Fruit fly (Drosophila melanogaster) whole organism, embryonic: ENCODE results near the gene Mettl4.

ENCODE experiments used
- ATbp ChIP-seq: fragments of 200-800 bp; sonication (Bioruptor generic); optimal IDR thresholded peaks from 2 replicates; lab custom pipeline; 2017; ENCODE audit warnings: missing biosample characterization, mild to moderate bottlenecking, missing genetic modification characterization, missing genetic modification reagents
- Bgb ChIP-seq: fragments of 200-800 bp; sonication (Bioruptor generic); IDR thresholded peaks from 2 replicates; pipeline ENCODE4 v1.3.6; 2022; ENCODE audit warnings: missing biosample characterization, missing genetic modification characterization; ENCODE audit not compliant: partially characterized antibody
- CG10147 ChIP-seq: fragments of 200-800 bp; sonication (Bioruptor generic); optimal IDR thresholded peaks from 2 replicates; lab custom pipeline; 2019; ENCODE audit warnings: missing biosample characterization, mild to moderate bottlenecking, missing genetic modification characterization, moderate library complexity
- CG10366 ChIP-seq: fragments of 200-800 bp; sonication (Bioruptor generic); IDR thresholded peaks from 2 replicates; pipeline ENCODE4 v1.3.6; 2022; ENCODE audit warnings: missing biosample characterization, missing genetic modification characterization
- CG12071 ChIP-seq: fragments of 200-800 bp; sonication (Bioruptor generic); optimal IDR thresholded peaks from 3 replicates; lab custom pipeline; 2018; ENCODE audit warnings: missing biosample characterization, mild to moderate bottlenecking, missing genetic modification characterization
- CG14860 ChIP-seq: fragments of 200-800 bp; sonication (Bioruptor generic); IDR thresholded peaks from 3 replicates; pipeline ENCODE4 v1.3.6; 2022; ENCODE audit warnings: missing biosample characterization, missing genetic modification characterization; ENCODE audit not compliant: partially characterized antibody
- CG15514 ChIP-seq: fragments of 200-800 bp; sonication (Bioruptor generic); optimal IDR thresholded peaks from 3 replicates; lab custom pipeline; 2017; ENCODE audit warnings: missing biosample characterization, missing genetic modification characterization, mild to moderate bottlenecking, moderate library complexity, missing genetic modification reagents
- CG17186 ChIP-seq: fragments of 200-800 bp; sonication (Bioruptor generic); optimal IDR thresholded peaks from 3 replicates; lab custom pipeline; 2017; ENCODE audit warnings: missing biosample characterization, missing genetic modification reagents, missing genetic modification characterization
- CG17829 ChIP-seq: fragments of 200-800 bp; optimal IDR thresholded peaks from 2 replicates; lab custom pipeline; 2019; ENCODE audit warnings: missing biosample characterization, mild to moderate bottlenecking, missing genetic modification characterization, moderate library complexity
- CG2116 ChIP-seq: fragments of 200-800 bp; sonication (Bioruptor generic); optimal IDR thresholded peaks from 3 replicates; lab custom pipeline; 2018; ENCODE audit warnings: missing biosample characterization, mild to moderate bottlenecking, missing genetic modification characterization
- CG2129 ChIP-seq: fragments of 200-800 bp; sonication (Bioruptor generic); IDR thresholded peaks from 2 replicates; pipeline ENCODE4 v1.3.6; 2022; ENCODE audit warnings: missing biosample characterization, missing genetic modification characterization; ENCODE audit not compliant: partially characterized antibody
- CG2712 ChIP-seq: fragments of 200-800 bp; optimal IDR thresholded peaks from 3 replicates; lab custom pipeline; 2019; ENCODE audit warnings: missing biosample characterization, mild to moderate bottlenecking, missing genetic modification characterization, moderate library complexity
- CG30403 ChIP-seq: fragments of 200-800 bp; sonication (Bioruptor generic); optimal IDR thresholded peaks from 3 replicates; lab custom pipeline; 2016; ENCODE audit warnings: missing biosample characterization, missing genetic modification characterization
- CG3281 ChIP-seq: fragments of 200-800 bp; sonication (Bioruptor generic); optimal IDR thresholded peaks from 3 replicates; lab custom pipeline; 2017; ENCODE audit warnings: missing biosample characterization, mild to moderate bottlenecking, missing genetic modification characterization
- CG6791 ChIP-seq: fragments of 200-800 bp; sonication (Bioruptor generic); IDR thresholded peaks from 3 replicates; pipeline ENCODE4 v1.3.6; 2022; ENCODE audit warnings: missing biosample characterization, missing genetic modification characterization; ENCODE audit not compliant: partially characterized antibody
- CG7963 ChIP-seq: fragments of 200-800 bp; sonication (Bioruptor generic); IDR thresholded peaks from 3 replicates; pipeline ENCODE4 v1.3.6; 2022; ENCODE audit warnings: missing biosample characterization, missing genetic modification characterization; ENCODE audit not compliant: partially characterized antibody
- ERR ChIP-seq: fragments of 200-800 bp; sonication (Bioruptor generic); optimal IDR thresholded peaks from 2 replicates; lab custom pipeline; 2016; ENCODE audit warnings: missing biosample characterization, missing genetic modification characterization
- Ets65A ChIP-seq: fragments of 200-800 bp; sonication (Bioruptor generic); peaks from one replicate; lab custom pipeline; 2016; ENCODE audit warnings: missing biosample characterization, missing genetic modification characterization
- HLH4C ChIP-seq: fragments of 200-800 bp; sonication (Bioruptor generic); IDR thresholded peaks from 3 replicates; pipeline ENCODE4 v1.3.6; 2022; ENCODE audit warnings: missing biosample characterization, missing genetic modification characterization; ENCODE audit not compliant: partially characterized antibody
- MBD-R2 ChIP-seq: fragments of 200-800 bp; sonication (Bioruptor generic); IDR thresholded peaks from 2 replicates; pipeline ENCODE4 v1.3.6; 2022; ENCODE audit warnings: missing biosample characterization, missing genetic modification characterization
- MESR4 ChIP-seq: fragments of 200-800 bp; sonication (Bioruptor generic); optimal IDR thresholded peaks from 2 replicates; lab custom pipeline; 2018; ENCODE audit warnings: missing biosample characterization, mild to moderate bottlenecking, missing genetic modification characterization, moderate library complexity
- Opbp ChIP-seq: fragments of 200-800 bp; sonication (Bioruptor generic); IDR thresholded peaks from 3 replicates; pipeline ENCODE4 v1.3.6; 2022; ENCODE audit warnings: missing biosample characterization, missing genetic modification characterization; ENCODE audit not compliant: partially characterized antibody
- Rfx ChIP-seq: fragments of 200-800 bp; sonication (Bioruptor generic); IDR thresholded peaks from 2 replicates; pipeline ENCODE4 v1.3.6; 2022; ENCODE audit warnings: missing biosample characterization, missing genetic modification characterization
- YL-1 ChIP-seq: fragments of 200-800 bp; sonication (Bioruptor generic); optimal IDR thresholded peaks from 3 replicates; lab custom pipeline; 2017; ENCODE audit warnings: missing biosample characterization, mild to moderate bottlenecking, missing genetic modification characterization
- amos ChIP-seq: fragments of 200-800 bp; sonication (Bioruptor generic); IDR thresholded peaks from 2 replicates; pipeline ENCODE4 v1.3.6; 2022; ENCODE audit warnings: missing biosample characterization, missing genetic modification characterization; ENCODE audit not compliant: partially characterized antibody
- chinmo ChIP-seq: fragments of 200-800 bp; sonication (Bioruptor generic); IDR thresholded peaks from 4 replicates; pipeline ENCODE4 v1.3.6; 2022; ENCODE audit warnings: missing biosample characterization, missing genetic modification characterization; ENCODE audit not compliant: partially characterized antibody
- dpn ChIP-seq, 2 experiments: fragments of 200-800 bp; sonication (Bioruptor generic); optimal IDR thresholded peaks; 3 replicates each; lab custom pipeline; 2016; ENCODE audit warnings: missing biosample characterization in 2 of 2, missing genetic modification characterization in 2 of 2
- fd96Cb ChIP-seq: fragments of 200-800 bp; sonication (Bioruptor generic); optimal IDR thresholded peaks from 2 replicates; lab custom pipeline; 2018; ENCODE audit warnings: missing biosample characterization, mild to moderate bottlenecking, missing genetic modification characterization, moderate library complexity
- gcm ChIP-seq: fragments of 200-800 bp; sonication (Bioruptor generic); optimal IDR thresholded peaks from 2 replicates; lab custom pipeline; 2019; ENCODE audit warnings: missing biosample characterization, mild to moderate bottlenecking, missing genetic modification characterization, moderate library complexity
- knrl ChIP-seq: fragments of 200-800 bp; sonication (Bioruptor generic); IDR thresholded peaks from 3 replicates; pipeline ENCODE4 v1.3.6; 2022; ENCODE audit warnings: missing biosample characterization, missing genetic modification characterization; ENCODE audit not compliant: partially characterized antibody
- mam ChIP-seq: fragments of 200-800 bp; sonication (Bioruptor generic); optimal IDR thresholded peaks from 3 replicates; lab custom pipeline; 2016; ENCODE audit warnings: missing biosample characterization, missing genetic modification characterization
- org-1 ChIP-seq: fragments of 200-800 bp; sonication (Bioruptor generic); optimal IDR thresholded peaks from 2 replicates; lab custom pipeline; 2017; ENCODE audit warnings: missing biosample characterization, missing genetic modification characterization
- sna ChIP-seq: fragments of 200-800 bp; sonication (Bioruptor generic); IDR thresholded peaks from 2 replicates; pipeline ENCODE4 v1.3.6; 2022; ENCODE audit warnings: missing biosample characterization, missing genetic modification characterization; ENCODE audit not compliant: partially characterized antibody
- tin ChIP-seq: fragments of 200-800 bp; sonication (Bioruptor generic); optimal IDR thresholded peaks from 3 replicates; lab custom pipeline; 2016; ENCODE audit warnings: missing biosample characterization, missing genetic modification characterization
- unpg ChIP-seq: fragments of 200-800 bp; sonication (Bioruptor generic); optimal IDR thresholded peaks from 3 replicates; lab custom pipeline; 2018; ENCODE audit warnings: missing biosample characterization, mild to moderate bottlenecking, missing genetic modification characterization, moderate library complexity
- vvl ChIP-seq: fragments of 200-800 bp; sonication (Bioruptor generic); IDR thresholded peaks from 2 replicates; pipeline ENCODE4 v1.3.6; 2022; ENCODE audit warnings: missing biosample characterization, missing genetic modification characterization
- zf30C ChIP-seq: fragments of 200-800 bp; sonication (Bioruptor generic); optimal IDR thresholded peaks from 3 replicates; lab custom pipeline; 2018; ENCODE audit warnings: missing biosample characterization, mild to moderate bottlenecking, missing genetic modification characterization

Mettl4 gene

DNA sequence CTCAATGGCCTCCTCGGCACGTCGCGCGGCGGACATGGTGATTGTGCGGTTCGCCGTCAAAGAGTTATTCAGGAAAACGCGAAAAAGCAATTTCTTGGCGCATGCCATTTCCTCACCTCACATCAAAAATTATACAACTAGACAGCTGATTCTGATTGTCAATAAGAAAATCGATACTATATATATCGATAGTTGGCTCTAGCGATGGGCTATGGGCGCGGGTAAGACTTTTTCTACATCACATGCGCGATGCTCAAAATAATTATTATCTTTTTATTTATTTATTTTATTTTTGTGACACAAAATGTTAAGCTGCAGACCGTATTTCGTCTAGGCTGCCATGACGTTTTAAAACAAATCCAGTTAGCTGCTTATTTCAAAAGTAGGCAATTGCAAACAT, 36.7 kb downstream of the Mettl4 start, which contains the start of gene CG10340 (continued):
- TF ChIP-seq CG10366 (peak; percentile 12; the same call in 1 of the 2 replicates), CG15514 (GFP tag; lab: Kevin White, UChicago) (peak; percentile 38), YL-1 (GFP tag; lab: Kevin White, UChicago) (peak; percentile 63), CG14860 (peak; percentile 72), CG3281 (GFP tag; lab: Kevin White, UChicago) (no peak), HLH4C (peak; percentile 79), CG7963 (GFP tag; lab: Robert Waterston, UW) (peak; percentile 53; the same call in 1 of the 3 replicates), tin (GFP tag; lab: Kevin White, UChicago) (peak; percentile 33), CG2129 (peak; percentile 75), CG30403 (GFP tag; lab: Kevin White, UChicago) (peak; percentile 9), MBD-R2 (GFP tag; lab: Robert Waterston, UW) (peak; percentile 92), gcm (GFP tag; lab: Kevin White, UChicago) (no peak), CG6791 (GFP tag; lab: Robert Waterston, UW) (peak; percentile 83), CG17186 (GFP tag; lab: Kevin White, UChicago) (peak; percentile 69), CG2116 (GFP tag; lab: Kevin White, UChicago) (peak; percentile 60), mam (GFP tag; lab: Kevin White, UChicago) (peak; percentile 4), amos (GFP tag; lab: Robert Waterston, UW) (peak; percentile 83), ATbp (GFP tag; lab: Kevin White, UChicago) (no peak), knrl (GFP tag; lab: Robert Waterston, UW) (peak; percentile 85), chinmo (GFP tag; lab: Robert Waterston, UW) (0 out of 4 replicates have a peak, but pooled peaks have one; percentile 64), ERR (no peak), Bgb (GFP tag; lab: Robert Waterston, UW) (peak; percentile 86), vvl (GFP tag; lab: Robert Waterston, UW) (peak; percentile 64), MESR4 (GFP tag; lab: Kevin White, UChicago) (peak; percentile 81), dpn (GFP tag; optimal IDR thresholded peaks at IDR 0.05; lab: Kevin White, UChicago) (no peak), Ets65A (no peak), Opbp (GFP tag; lab: Robert Waterston, UW) (peak; percentile 87), fd96Cb (tag; lab: Kevin White, UChicago) (no peak), zf30C (GFP tag; lab: Kevin White, UChicago) (no peak)

DNA sequence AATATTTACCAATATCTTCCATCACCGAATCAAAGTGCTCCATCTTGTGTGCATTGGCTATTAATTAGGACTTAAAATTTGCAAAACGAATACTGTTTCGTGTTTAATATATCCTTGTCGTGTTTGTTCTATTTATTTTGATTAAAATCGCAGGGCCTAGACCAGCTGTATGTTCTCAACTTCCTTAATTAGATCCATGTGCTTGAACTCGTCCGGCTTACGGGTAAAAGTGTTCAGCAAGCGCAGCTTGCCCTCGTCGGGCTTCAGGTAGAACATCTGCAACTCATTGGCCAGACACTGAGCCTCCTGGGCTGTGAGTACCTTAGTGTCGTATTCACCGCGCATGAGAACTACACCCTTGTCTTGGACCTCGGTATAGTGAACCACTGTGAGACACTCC, 37.7 kb downstream of the Mettl4 start, which contains the start of gene CG12783:
CG12783 (minus strand) TSS at position 101 of the 400 bp plus-strand sequence.
- TF ChIP-seq CG10147 (GFP tag; lab: Kevin White, UChicago) (no peak), CG17829 (tag; lab: Kevin White, UChicago) (no peak), org-1 (no peak), sna (no peak), Rfx (GFP tag; lab: Robert Waterston, UW) (no peak)

DNA sequence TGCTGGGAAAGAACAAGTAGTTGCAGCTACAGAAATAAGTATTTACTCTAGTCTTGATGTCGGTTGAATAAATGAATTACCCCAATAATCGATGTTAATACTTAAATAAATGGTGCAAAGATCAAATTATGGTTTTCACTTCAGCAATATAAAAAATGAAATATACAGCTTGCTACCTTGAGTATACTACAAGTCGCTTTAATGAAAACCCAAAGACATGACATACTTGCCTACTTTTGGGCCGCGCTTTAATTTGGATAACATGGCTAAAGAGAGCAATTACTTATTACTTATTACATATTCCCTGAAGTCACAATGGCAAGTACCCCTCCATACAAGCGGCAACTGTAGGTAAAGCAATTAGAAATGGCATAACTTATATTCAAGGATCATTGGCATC, 39.7 kb downstream of the Mettl4 start:
- no peak for TF ChIP-seq CG12071 (GFP tag; lab: Kevin White, UChicago)
- no peak for TF ChIP-seq fd96Cb (tag; lab: Kevin White, UChicago)
- no peak for TF ChIP-seq unpg (GFP tag; lab: Kevin White, UChicago)
- peak; percentile 33 for TF ChIP-seq CG2712 (tag; lab: Kevin White, UChicago)
